Fruit fly (Drosophila melanogaster): ENCODE results near the gene CycJ.

The CycJ gene

DNA sequence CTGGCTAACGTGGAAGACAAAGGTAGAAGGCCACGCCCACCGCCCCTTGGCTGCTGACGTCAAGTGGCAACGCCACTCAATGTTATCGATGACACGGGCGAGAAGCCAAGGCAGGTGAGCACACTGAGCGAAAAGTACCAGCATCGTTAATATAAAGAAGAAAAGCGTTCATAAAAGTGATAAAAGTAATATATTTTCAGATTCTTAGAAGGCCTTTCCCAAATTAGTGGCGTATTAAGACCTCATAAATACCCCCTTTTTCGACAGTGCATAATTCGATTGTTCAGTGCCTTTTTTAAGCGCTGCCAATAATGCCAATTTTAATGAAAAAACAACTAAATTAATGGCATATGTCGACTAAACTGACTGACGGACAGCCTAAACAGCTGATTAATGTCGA is 16.5 kb upstream of the CycJ start (continued):
- TF ChIP-seq CG34406 (GFP tag; optimal IDR thresholded peaks at IDR 0.05) (no peak), dsx (GFP tag; optimal IDR thresholded peaks at IDR 0.05; ENCODE audit: poor library complexity, severe bottlenecking) (no peak), Sox14 (GFP tag; optimal IDR thresholded peaks at IDR 0.05) (peak; percentile 54), CG8319 (GFP tag; optimal IDR thresholded peaks at IDR 0.05) (no peak), CG9139 (GFP tag; optimal IDR thresholded peaks at IDR 0.05) (no peak), Ets96B (tag; optimal IDR thresholded peaks at IDR 0.05) (no peak), CG7368 (GFP tag; optimal IDR thresholded peaks at IDR 0.05) (no peak), CG10669 (GFP tag; optimal IDR thresholded peaks at IDR 0.05) (no peak), CG10631 (GFP tag; optimal IDR thresholded peaks at IDR 0.05) (peak; percentile 11), net (GFP tag; optimal IDR thresholded peaks at IDR 0.05) (no peak), CG8632 (GFP tag; optimal IDR thresholded peaks at IDR 0.05) (peak; percentile 23), CG6163 (GFP tag; IDR thresholded peaks at IDR 0.05) (no peak), CG6792 (GFP tag; optimal IDR thresholded peaks at IDR 0.05) (peak; percentile 13), vri (GFP tag; optimal IDR thresholded peaks at IDR 0.05) (peak; percentile 11), CG8119 (GFP tag; IDR thresholded peaks at IDR 0.05) (peak; percentile 36; the same call in 1 of the 3 replicates), CG32006 (GFP tag; optimal IDR thresholded peaks at IDR 0.05) (peak; percentile 21), fd85E (GFP tag; optimal IDR thresholded peaks at IDR 0.05) (no peak), fd59A (GFP tag; optimal IDR thresholded peaks at IDR 0.05) (no peak), Blimp-1 (GFP tag; optimal IDR thresholded peaks at IDR 0.05) (no peak), Eip93F (GFP tag; optimal IDR thresholded peaks at IDR 0.05) (no peak), cyc (GFP tag; optimal IDR thresholded peaks at IDR 0.05) (no peak), CG11294 (GFP tag; IDR thresholded peaks at IDR 0.05) (no peak), Smox (GFP tag; optimal IDR thresholded peaks at IDR 0.05) (peak; percentile 58), CG11902 (GFP tag; optimal IDR thresholded peaks at IDR 0.05) (no peak), Ets21C (GFP tag; optimal IDR thresholded peaks at IDR 0.05) (peak; percentile 50), CG4318 (GFP tag; optimal IDR thresholded peaks at IDR 0.05) (no peak), Lpt (GFP tag; optimal IDR thresholded peaks at IDR 0.05) (no peak)

- peak in 1 of 2 experiments; percentile 10 for TF ChIP-seq salr (GFP tag; optimal IDR thresholded peaks at IDR 0.05)
- TF ChIP-seq topi (GFP tag; optimal IDR thresholded peaks at IDR 0.05): peak; percentile 57
- no peak for TF ChIP-seq CG3032 (tag; optimal IDR thresholded peaks at IDR 0.05)
- TF ChIP-seq Lpt (GFP tag; optimal IDR thresholded peaks at IDR 0.05): no peak
- no peak for TF ChIP-seq Ets21C (GFP tag; optimal IDR thresholded peaks at IDR 0.05)
- peak; percentile 82 for TF ChIP-seq esn (GFP tag; optimal IDR thresholded peaks at IDR 0.05)
- no peak for TF ChIP-seq Gug (GFP tag; IDR thresholded peaks at IDR 0.05)
- TF ChIP-seq net (GFP tag; optimal IDR thresholded peaks at IDR 0.05): peak; percentile 30
- peak; percentile 6 for TF ChIP-seq Blimp-1 (GFP tag; optimal IDR thresholded peaks at IDR 0.05)
- TF ChIP-seq CG9139 (GFP tag; optimal IDR thresholded peaks at IDR 0.05): no peak
- TF ChIP-seq Sox14 (GFP tag; optimal IDR thresholded peaks at IDR 0.05): peak; percentile 74
- TF ChIP-seq acj6 (GFP tag; optimal IDR thresholded peaks at IDR 0.05): peak; percentile 74
- peak; percentile 75 for TF ChIP-seq CG34406 (GFP tag; optimal IDR thresholded peaks at IDR 0.05)
- TF ChIP-seq Hr39 (GFP tag; optimal IDR thresholded peaks at IDR 0.05): peak; percentile 84
- TF ChIP-seq CG8319 (GFP tag; optimal IDR thresholded peaks at IDR 0.05): no peak
- TF ChIP-seq Sox102F (GFP tag; optimal IDR thresholded peaks at IDR 0.05): peak; percentile 89
- peak; percentile 31 for TF ChIP-seq CG10669 (GFP tag; optimal IDR thresholded peaks at IDR 0.05)
- peak; percentile 94 for TF ChIP-seq Eip78C (GFP tag)
- TF ChIP-seq CG3919 (GFP tag; optimal IDR thresholded peaks at IDR 0.05): no peak
- no peak for TF ChIP-seq CG4318 (GFP tag; optimal IDR thresholded peaks at IDR 0.05)
- no peak for TF ChIP-seq CG16779 (tag; optimal IDR thresholded peaks at IDR 0.05)
- peak; percentile 63 for TF ChIP-seq OdsH (GFP tag; optimal IDR thresholded peaks at IDR 0.05)
- peak; percentile 50 for TF ChIP-seq achi (GFP tag; optimal IDR thresholded peaks at IDR 0.05)
- no peak for TF ChIP-seq spab (GFP tag; optimal IDR thresholded peaks at IDR 0.05)
- no peak for TF ChIP-seq fd59A (GFP tag; optimal IDR thresholded peaks at IDR 0.05)
- TF ChIP-seq pdm3 (GFP tag; optimal IDR thresholded peaks at IDR 0.05): peak; percentile 73
- TF ChIP-seq cyc (GFP tag; optimal IDR thresholded peaks at IDR 0.05): peak; percentile 20
- no peak for TF ChIP-seq eg (GFP tag; IDR thresholded peaks at IDR 0.05)
- TF ChIP-seq CG6276 (GFP tag; optimal IDR thresholded peaks at IDR 0.05): no peak
- no peak for TF ChIP-seq Hr38 (GFP tag; optimal IDR thresholded peaks at IDR 0.05)
- TF ChIP-seq dsx (GFP tag; optimal IDR thresholded peaks at IDR 0.05; ENCODE audit: poor library complexity, severe bottlenecking): peak; percentile 27
- peak; percentile 71 for TF ChIP-seq vri (GFP tag; optimal IDR thresholded peaks at IDR 0.05)
- TF ChIP-seq Eip75B (GFP tag; optimal IDR thresholded peaks at IDR 0.05): peak; percentile 33
- 0 out of 2 replicates have a peak, but pooled peaks have one; percentile 9 for TF ChIP-seq CG15336 (GFP tag; IDR thresholded peaks at IDR 0.05)
- TF ChIP-seq Smox (GFP tag; optimal IDR thresholded peaks at IDR 0.05): peak; percentile 79
- peak in 1 of 2 experiments; percentile 41 for TF ChIP-seq ss (GFP tag; optimal IDR thresholded peaks at IDR 0.05)
- peak; percentile 8 for TF ChIP-seq CG32006 (GFP tag; optimal IDR thresholded peaks at IDR 0.05)
- TF ChIP-seq CG6792 (GFP tag; optimal IDR thresholded peaks at IDR 0.05): peak; percentile 61
- TF ChIP-seq CG8119 (GFP tag; IDR thresholded peaks at IDR 0.05): no peak
Measured at dm6 chr3L:3450410-3450809, 15.8 kb upstream of the CycJ start.

Data from whole organism, prepupa.